Fruit fly (Drosophila melanogaster): ENCODE results near the gene CG31099.

DNA sequence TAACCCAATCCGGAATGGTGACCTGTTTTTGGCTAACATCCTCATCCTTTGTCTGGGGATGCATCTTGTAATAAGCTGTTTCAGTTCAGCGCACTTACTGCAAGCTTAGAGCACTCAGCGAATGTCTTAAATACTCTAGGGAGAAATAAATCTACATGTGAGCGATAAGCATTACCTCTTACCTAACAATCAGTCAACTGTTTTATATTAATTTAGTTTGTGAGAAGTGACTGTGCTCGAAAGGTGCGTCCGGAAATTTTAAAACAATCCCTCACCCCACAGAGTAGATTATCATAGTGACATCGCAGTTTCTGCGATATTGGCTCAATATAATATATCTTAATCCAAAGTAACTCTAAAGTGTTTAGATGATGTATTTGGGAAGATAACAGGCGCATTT is 7.3 kb upstream of the CG31099 start, which contains the start of gene CG10553:
- TF ChIP-seq psq (optimal IDR thresholded peaks at IDR 0.05): no peak
- TF ChIP-seq Myc (optimal IDR thresholded peaks at IDR 0.05): no peak

Measured in Kc167 (cell line).